Fruit fly (Drosophila melanogaster) whole organism, embryonic: Measurements from ENCODE around the gene Glg1.

Source experiments
- Abd-B ChIP-seq: fragments of 200-800 bp; sonication (Bioruptor generic); optimal IDR thresholded peaks from 2 replicates; lab custom pipeline; 2018; ENCODE audit warnings: missing biosample characterization, mild to moderate bottlenecking, missing genetic modification characterization, moderate library complexity
- Aef1 ChIP-seq: fragments of 200-800 bp; sonication (Bioruptor generic); IDR thresholded peaks from 3 replicates; pipeline ENCODE4 v1.3.6; 2022; ENCODE audit warnings: missing biosample characterization, missing genetic modification characterization
- BEAF-32 ChIP-seq: fragments of 200-800 bp; sonication (Bioruptor generic); optimal IDR thresholded peaks from 3 replicates; lab custom pipeline; 2017; ENCODE audit warnings: missing biosample characterization, missing genetic modification characterization, mild to moderate bottlenecking, moderate library complexity, missing genetic modification reagents
- CG11504 ChIP-seq: fragments of 200-800 bp; sonication (Bioruptor generic); optimal IDR thresholded peaks from 3 replicates; lab custom pipeline; 2019; ENCODE audit warnings: missing biosample characterization, mild to moderate bottlenecking, missing genetic modification characterization, moderate library complexity
- CG14050 ChIP-seq: fragments of 200-800 bp; sonication (Bioruptor generic); IDR thresholded peaks from 3 replicates; pipeline ENCODE4 v1.3.6; 2022; ENCODE audit warnings: missing biosample characterization, missing genetic modification characterization
- CG17359 ChIP-seq: fragments of 200-800 bp; sonication (Bioruptor generic); optimal IDR thresholded peaks from 3 replicates; lab custom pipeline; 2018; ENCODE audit warnings: missing biosample characterization, mild to moderate bottlenecking, missing genetic modification characterization, moderate library complexity
- CG17612 ChIP-seq: fragments of 200-800 bp; sonication (Bioruptor generic); IDR thresholded peaks from 2 replicates; pipeline ENCODE4 v1.3.6; 2022; ENCODE audit warnings: missing biosample characterization, missing genetic modification characterization
- CG2116 ChIP-seq: fragments of 200-800 bp; sonication (Bioruptor generic); optimal IDR thresholded peaks from 3 replicates; lab custom pipeline; 2018; ENCODE audit warnings: missing biosample characterization, mild to moderate bottlenecking, missing genetic modification characterization
- CG2199 ChIP-seq: fragments of 200-800 bp; sonication (Bioruptor generic); IDR thresholded peaks from 3 replicates; pipeline ENCODE4 v1.3.6; 2022; ENCODE audit warnings: missing biosample characterization, missing genetic modification characterization
- CG2202 ChIP-seq: fragments of 200-800 bp; sonication (Bioruptor generic); optimal IDR thresholded peaks from 2 replicates; lab custom pipeline; 2018; ENCODE audit warnings: missing biosample characterization, mild to moderate bottlenecking, missing genetic modification characterization
- CG2712 ChIP-seq: fragments of 200-800 bp; optimal IDR thresholded peaks from 3 replicates; lab custom pipeline; 2019; ENCODE audit warnings: missing biosample characterization, mild to moderate bottlenecking, missing genetic modification characterization, moderate library complexity
- CG2875 ChIP-seq: fragments of 200-800 bp; sonication (Bioruptor generic); optimal IDR thresholded peaks from 2 replicates; lab custom pipeline; 2017; ENCODE audit warnings: missing biosample characterization, mild to moderate bottlenecking, missing genetic modification characterization, missing genetic modification reagents
- CG31441 ChIP-seq: fragments of 200-800 bp; sonication (Bioruptor generic); IDR thresholded peaks from 2 replicates; pipeline ENCODE4 v1.3.6; 2022; ENCODE audit warnings: missing biosample characterization, missing genetic modification characterization
- CG3163 ChIP-seq: fragments of 200-800 bp; sonication (Bioruptor generic); optimal IDR thresholded peaks from 3 replicates; lab custom pipeline; 2016; ENCODE audit warnings: missing biosample characterization, missing genetic modification characterization
- CG7357 ChIP-seq: fragments of 200-800 bp; sonication (Bioruptor generic); IDR thresholded peaks from 3 replicates; pipeline ENCODE4 v1.3.6; 2022; ENCODE audit warnings: missing biosample characterization, missing genetic modification characterization
- CG7963 ChIP-seq: fragments of 200-800 bp; sonication (Bioruptor generic); IDR thresholded peaks from 3 replicates; pipeline ENCODE4 v1.3.6; 2022; ENCODE audit warnings: missing biosample characterization, missing genetic modification characterization; ENCODE audit not compliant: partially characterized antibody
- CG8359 ChIP-seq: fragments of 200-800 bp; sonication (Bioruptor generic); optimal IDR thresholded peaks from 2 replicates; lab custom pipeline; 2017; ENCODE audit warnings: missing biosample characterization, mild to moderate bottlenecking, missing genetic modification characterization, borderline replicate concordance
- CG8478 ChIP-seq: fragments of >200 bp; optimal IDR thresholded peaks from 2 replicates; lab custom pipeline; 2018
- CG9437 ChIP-seq: fragments of 200-800 bp; sonication (Bioruptor generic); optimal IDR thresholded peaks from 2 replicates; lab custom pipeline; 2018; ENCODE audit warnings: missing biosample characterization, mild to moderate bottlenecking, missing genetic modification characterization
- Dll ChIP-seq: fragments of 200-800 bp; sonication (Bioruptor generic); IDR thresholded peaks from 4 replicates; pipeline ENCODE4 v1.3.6; 2022; ENCODE audit warnings: missing biosample characterization, missing genetic modification characterization; ENCODE audit not compliant: partially characterized antibody
- Dref ChIP-seq: fragments of 200-800 bp; sonication (Bioruptor generic); IDR thresholded peaks from 2 replicates; pipeline ENCODE4 v1.3.6; 2022; ENCODE audit warnings: missing biosample characterization, missing genetic modification characterization
- Elba2 ChIP-seq: fragments of 200-800 bp; sonication (Bioruptor generic); optimal IDR thresholded peaks from 3 replicates; lab custom pipeline; 2016; ENCODE audit warnings: missing biosample characterization, missing genetic modification characterization
- Ets97D ChIP-seq: fragments of 200-800 bp; sonication (Bioruptor generic); optimal IDR thresholded peaks from 3 replicates; lab custom pipeline; 2016; ENCODE audit warnings: missing biosample characterization, missing genetic modification characterization
- Gsc ChIP-seq: fragments of 200-800 bp; sonication (Bioruptor generic); IDR thresholded peaks from 2 replicates; pipeline ENCODE4 v1.3.6; 2022; ENCODE audit warnings: missing biosample characterization, missing genetic modification characterization
- MESR4 ChIP-seq: fragments of 200-800 bp; sonication (Bioruptor generic); optimal IDR thresholded peaks from 2 replicates; lab custom pipeline; 2018; ENCODE audit warnings: missing biosample characterization, mild to moderate bottlenecking, missing genetic modification characterization, moderate library complexity
- Med ChIP-seq: fragments of 200-800 bp; sonication (Bioruptor generic); peaks from one replicate; lab custom pipeline; 2016; ENCODE audit warnings: missing biosample characterization, missing genetic modification characterization, mild to moderate bottlenecking, inconsistent platforms, moderate library complexity
- Opbp ChIP-seq: fragments of 200-800 bp; sonication (Bioruptor generic); IDR thresholded peaks from 3 replicates; pipeline ENCODE4 v1.3.6; 2022; ENCODE audit warnings: missing biosample characterization, missing genetic modification characterization; ENCODE audit not compliant: partially characterized antibody
- Pdp1 ChIP-seq, 2 experiments: fragments of 200-800 bp; sonication (Bioruptor generic); optimal IDR thresholded peaks; 3 replicates each; lab custom pipeline; 2016; ENCODE audit warnings: missing biosample characterization in 2 of 2, missing genetic modification characterization in 2 of 2, mild to moderate bottlenecking in 1 of 2, moderate library complexity in 1 of 2
- Side ChIP-seq: fragments of 200-800 bp; sonication (Bioruptor generic); optimal IDR thresholded peaks from 2 replicates; lab custom pipeline; 2016; ENCODE audit warnings: missing biosample characterization, missing genetic modification characterization
- Sry-δ ChIP-seq: fragments of 200-800 bp; sonication (Bioruptor generic); optimal IDR thresholded peaks from 2 replicates; lab custom pipeline; 2016; ENCODE audit warnings: missing biosample characterization, missing genetic modification characterization
- TFAM ChIP-seq: fragments of 200-800 bp; sonication (Bioruptor generic); optimal IDR thresholded peaks from 2 replicates; lab custom pipeline; 2017; ENCODE audit warnings: missing biosample characterization, missing genetic modification characterization, inconsistent platforms
- ap ChIP-seq: fragments of 200-800 bp; sonication (Bioruptor generic); IDR thresholded peaks from 2 replicates; pipeline ENCODE4 v1.3.6; 2022; ENCODE audit warnings: missing biosample characterization, missing genetic modification characterization
- cg ChIP-seq: fragments of 200-800 bp; sonication (Bioruptor generic); optimal IDR thresholded peaks from 3 replicates; lab custom pipeline; 2019; ENCODE audit warnings: missing biosample characterization, mild to moderate bottlenecking, missing genetic modification characterization, moderate library complexity
- chinmo ChIP-seq: fragments of 200-800 bp; sonication (Bioruptor generic); IDR thresholded peaks from 4 replicates; pipeline ENCODE4 v1.3.6; 2022; ENCODE audit warnings: missing biosample characterization, missing genetic modification characterization; ENCODE audit not compliant: partially characterized antibody
- dimm ChIP-seq: fragments of 200-800 bp; sonication (Bioruptor generic); IDR thresholded peaks from 2 replicates; pipeline ENCODE4 v1.3.6; 2022; ENCODE audit warnings: missing biosample characterization, missing genetic modification characterization
- en ChIP-seq: fragments of 200-800 bp; sonication (Bioruptor generic); optimal IDR thresholded peaks from 2 replicates; lab custom pipeline; 2016; ENCODE audit warnings: missing biosample characterization, missing genetic modification characterization
- gro ChIP-seq: fragments of 200-800 bp; sonication (Bioruptor generic); optimal IDR thresholded peaks from 2 replicates; lab custom pipeline; 2016; ENCODE audit warnings: missing biosample characterization, missing genetic modification characterization
- kni ChIP-seq: fragments of 200-800 bp; sonication (Bioruptor generic); optimal IDR thresholded peaks from 3 replicates; lab custom pipeline; 2017; ENCODE audit warnings: mild to moderate bottlenecking, missing biosample characterization, missing genetic modification reagents, missing genetic modification characterization
- lbe ChIP-seq: fragments of 200-800 bp; sonication (Bioruptor generic); optimal IDR thresholded peaks from 2 replicates; lab custom pipeline; 2016; ENCODE audit warnings: missing biosample characterization, mild to moderate bottlenecking, missing genetic modification characterization
- nerfin-1 ChIP-seq: fragments of 200-800 bp; sonication (Bioruptor generic); optimal IDR thresholded peaks from 3 replicates; lab custom pipeline; 2019; ENCODE audit warnings: missing biosample characterization, mild to moderate bottlenecking, missing genetic modification characterization, moderate library complexity
- onecut ChIP-seq: fragments of 200-800 bp; sonication (Bioruptor generic); IDR thresholded peaks from 2 replicates; pipeline ENCODE4 v1.3.6; 2022; ENCODE audit warnings: missing biosample characterization, missing genetic modification characterization
- pita ChIP-seq: fragments of 200-800 bp; sonication (Bioruptor generic); optimal IDR thresholded peaks from 2 replicates; lab custom pipeline; 2017; ENCODE audit warnings: missing biosample characterization, mild to moderate bottlenecking, missing genetic modification characterization
- psq ChIP-seq: fragments of 200-800 bp; sonication (Bioruptor generic); optimal IDR thresholded peaks from 2 replicates; lab custom pipeline; 2017; ENCODE audit warnings: missing biosample characterization, missing genetic modification characterization
- salm ChIP-seq: fragments of 200-800 bp; sonication (Bioruptor generic); optimal IDR thresholded peaks from 2 replicates; lab custom pipeline; 2018; ENCODE audit warnings: missing biosample characterization, mild to moderate bottlenecking, missing genetic modification characterization
- schlank ChIP-seq: fragments of 200-800 bp; sonication (Bioruptor generic); optimal IDR thresholded peaks from 2 replicates; lab custom pipeline; 2018; ENCODE audit warnings: missing biosample characterization, mild to moderate bottlenecking, missing genetic modification characterization
- sd ChIP-seq: fragments of 200-800 bp; sonication (Bioruptor generic); optimal IDR thresholded peaks from 3 replicates; lab custom pipeline; 2018; ENCODE audit warnings: missing biosample characterization, mild to moderate bottlenecking, missing genetic modification characterization, moderate library complexity
- slp2 ChIP-seq: fragments of 200-800 bp; sonication (Bioruptor generic); optimal IDR thresholded peaks from 2 replicates; lab custom pipeline; 2016; ENCODE audit warnings: missing biosample characterization, missing genetic modification characterization
- wor ChIP-seq: fragments of 200-800 bp; sonication (Bioruptor generic); IDR thresholded peaks from 2 replicates; pipeline ENCODE4 v1.3.6; 2022; ENCODE audit warnings: missing biosample characterization, missing genetic modification characterization
- zen ChIP-seq: fragments of 200-800 bp; sonication (Bioruptor generic); optimal IDR thresholded peaks from 3 replicates; lab custom pipeline; 2018; ENCODE audit warnings: missing biosample characterization, mild to moderate bottlenecking, missing genetic modification characterization, moderate library complexity

Glg1 gene

DNA sequence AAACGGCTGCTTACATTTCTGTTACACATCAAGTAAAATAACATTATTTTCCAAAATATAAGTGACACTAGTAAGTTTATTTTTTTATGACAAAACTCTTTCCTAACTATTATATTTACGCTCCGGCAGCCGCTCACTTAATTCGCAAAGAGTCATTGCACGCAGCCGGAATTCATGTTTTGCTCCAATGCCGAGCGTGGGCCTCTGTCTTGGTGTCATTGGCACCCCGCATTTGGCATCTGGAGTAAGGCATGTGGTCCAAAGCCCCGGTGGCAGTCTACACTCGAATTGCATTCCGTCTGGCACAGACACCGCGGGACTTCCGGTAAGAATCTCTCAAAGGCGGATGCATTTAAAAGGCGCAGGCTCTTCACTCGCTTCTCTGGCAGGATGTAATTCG is 1.3 kb upstream of the Glg1 start:
- no peak for TF ChIP-seq lbe (GFP tag; lab: Kevin White, UChicago)
- no peak for TF ChIP-seq Elba2 (GFP tag; lab: Kevin White, UChicago)
- peak; percentile 67 for TF ChIP-seq Med (GFP tag; lab: Kevin White, UChicago)
- TF ChIP-seq salm (tag; lab: Kevin White, UChicago): no peak
- no peak for TF ChIP-seq CG2875 (GFP tag; lab: Kevin White, UChicago)

DNA sequence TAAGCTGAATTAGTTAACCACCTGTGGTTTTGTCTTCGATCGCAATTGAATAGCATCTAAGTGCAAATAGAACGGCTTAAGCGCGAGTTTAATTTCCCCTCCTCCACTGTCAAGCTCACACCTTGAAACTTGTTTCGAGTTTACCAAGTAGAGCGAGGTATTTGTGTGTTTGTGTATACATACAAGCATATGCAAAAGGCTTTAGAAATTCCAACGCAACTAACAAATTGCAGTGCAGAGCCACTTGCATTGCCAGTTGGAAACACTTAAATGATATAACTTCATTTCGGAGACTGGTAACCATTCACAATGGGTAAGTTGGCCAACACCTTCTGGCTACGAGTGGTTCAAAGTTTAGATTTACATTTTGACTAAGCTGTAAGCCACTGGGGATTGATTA is 617 bp upstream of the Glg1 start:
- TF ChIP-seq CG2712 (tag; lab: Kevin White, UChicago) (peak; percentile 65), Dll (GFP tag; lab: Robert Waterston, UW) (no peak), CG2199 (GFP tag; lab: Robert Waterston, UW) (0 out of 3 replicates have a peak, but pooled peaks have one; percentile 29), Pdp1 (GFP tag; optimal IDR thresholded peaks at IDR 0.05; lab: Kevin White, UChicago) (peak in 1 of 2 experiments; percentile 5), Elba2 (GFP tag; lab: Kevin White, UChicago) (peak; percentile 61), CG31441 (GFP tag; lab: Robert Waterston, UW) (no peak), sd (peak; percentile 73), pita (GFP tag; lab: Kevin White, UChicago) (no peak), Opbp (0 out of 3 replicates have a peak, but pooled peaks have one; percentile 19), Side (no peak), CG3163 (GFP tag; lab: Kevin White, UChicago) (no peak), kni (GFP tag; lab: Kevin White, UChicago) (peak; percentile 30), cg (GFP tag; lab: Kevin White, UChicago) (peak; percentile 30), MESR4 (GFP tag; lab: Kevin White, UChicago) (peak; percentile 35), nerfin-1 (tag; lab: Kevin White, UChicago) (peak; percentile 90), BEAF-32 (no peak), Sry-δ (GFP tag; lab: Kevin White, UChicago) (no peak), onecut (GFP tag; lab: Robert Waterston, UW) (no peak), chinmo (GFP tag; lab: Robert Waterston, UW) (no peak)

- peak; percentile 32 for TF ChIP-seq CG11504 (tag; lab: Kevin White, UChicago)
- no peak for TF ChIP-seq Aef1 (GFP tag; lab: Robert Waterston, UW)
- no peak for TF ChIP-seq CG8478 (lab: Kevin White, UChicago)
- no peak for TF ChIP-seq CG7357 (GFP tag; lab: Robert Waterston, UW)
- TF ChIP-seq en (GFP tag; lab: Kevin White, UChicago): no peak
- no peak for TF ChIP-seq zen (tag; lab: Kevin White, UChicago)
- TF ChIP-seq Abd-B (GFP tag; lab: Kevin White, UChicago): no peak
- TF ChIP-seq slp2 (GFP tag; lab: Kevin White, UChicago): no peak
- no peak for TF ChIP-seq CG9437 (GFP tag; lab: Kevin White, UChicago)
- TF ChIP-seq Dref (GFP tag; lab: Robert Waterston, UW): no peak
- no peak for TF ChIP-seq pita (GFP tag; lab: Kevin White, UChicago)
- no peak for TF ChIP-seq schlank (tag; lab: Kevin White, UChicago)
- no peak for TF ChIP-seq Ets97D (GFP tag; lab: Kevin White, UChicago)
- TF ChIP-seq psq (GFP tag; lab: Kevin White, UChicago): no peak
- no peak for TF ChIP-seq gro (GFP tag; lab: Kevin White, UChicago)
- no peak for TF ChIP-seq wor
- TF ChIP-seq ap: no peak
- TF ChIP-seq dimm: no peak
- no peak for TF ChIP-seq Gsc (GFP tag; lab: Robert Waterston, UW)
- TF ChIP-seq CG7963 (GFP tag; lab: Robert Waterston, UW): no peak
- TF ChIP-seq CG17612 (GFP tag; lab: Robert Waterston, UW): no peak
- peak; percentile 40 for TF ChIP-seq CG17359 (tag; lab: Kevin White, UChicago)
- TF ChIP-seq CG8359 (GFP tag; lab: Kevin White, UChicago): no peak
- TF ChIP-seq CG14050: no peak
- TF ChIP-seq TFAM (GFP tag; lab: Kevin White, UChicago): no peak
- no peak for TF ChIP-seq Elba2 (GFP tag; lab: Kevin White, UChicago)
- no peak for TF ChIP-seq CG2116 (GFP tag; lab: Kevin White, UChicago)
- no peak for TF ChIP-seq CG2202 (tag; lab: Kevin White, UChicago)
Observed at dm6 chr3L:21501928-21502327, 5.4 kb downstream of the Glg1 start.
